Worm (Caenorhabditis elegans) whole organism, mixed stage, embryonic: ENCODE results near the gene pgp-13.

Source experiments
- M03D4.4 ChIP-seq: sonication (generic microtip); optimal IDR thresholded peaks from 2 replicates; lab custom pipeline; 2017; ENCODE audit warnings: mild to moderate bottlenecking, missing genetic modification characterization, missing compliant biosample characterization
- bed-3 ChIP-seq: fragments of 200-800 bp; sonication (Bioruptor generic); optimal IDR thresholded peaks from 3 replicates; lab custom pipeline; 2018; ENCODE audit warnings: mild to moderate bottlenecking, missing genetic modification characterization, moderate library complexity, missing compliant biosample characterization
- blmp-1 ChIP-seq: fragments of 150-350 bp; optimal IDR thresholded peaks from 2 replicates; lab custom pipeline; 2014; ENCODE audit warnings: missing biosample characterization, missing genetic modification characterization
- ceh-39 ChIP-seq: fragments of 150-350 bp; optimal IDR thresholded peaks from 2 replicates; lab custom pipeline; 2014; ENCODE audit warnings: missing biosample characterization, missing genetic modification characterization
- ceh-43 ChIP-seq: fragments of 200-800 bp; sonication (Bioruptor generic); optimal IDR thresholded peaks from 2 replicates; lab custom pipeline; 2018; ENCODE audit warnings: mild to moderate bottlenecking, missing genetic modification characterization, moderate library complexity, missing compliant biosample characterization
- ceh-83 ChIP-seq: fragments of 200-800 bp; sonication (Bioruptor generic); optimal IDR thresholded peaks from 2 replicates; lab custom pipeline; 2018; ENCODE audit warnings: mild to moderate bottlenecking, missing genetic modification characterization, missing compliant biosample characterization
- ces-1 ChIP-seq: fragments of 150-350 bp; optimal IDR thresholded peaks from 2 replicates; lab custom pipeline; 2014; ENCODE audit warnings: missing biosample characterization, missing genetic modification reagents, missing genetic modification characterization
- cnd-1 ChIP-seq: fragments of 200-800 bp; sonication (Bioruptor generic); optimal IDR thresholded peaks from 2 replicates; lab custom pipeline; 2018; ENCODE audit warnings: mild to moderate bottlenecking, missing genetic modification characterization, missing compliant biosample characterization
- drap-1 ChIP-seq: fragments of 200-800 bp; sonication (Bioruptor generic); optimal IDR thresholded peaks from 3 replicates; lab custom pipeline; 2018; ENCODE audit warnings: mild to moderate bottlenecking, missing genetic modification characterization, missing compliant biosample characterization
- elt-1 ChIP-seq: sonication (generic microtip); optimal IDR thresholded peaks from 2 replicates; lab custom pipeline; 2017; ENCODE audit warnings: missing genetic modification characterization, mild to moderate bottlenecking, missing compliant biosample characterization, antibody characterized with exemption, moderate library complexity, borderline replicate concordance; ENCODE audit not compliant: insufficient read depth
- flh-1 ChIP-seq: fragments of 200-800 bp; sonication (Bioruptor generic); optimal IDR thresholded peaks from 2 replicates; lab custom pipeline; 2018; ENCODE audit warnings: mild to moderate bottlenecking, missing genetic modification characterization, moderate library complexity, missing compliant biosample characterization
- ham-2 ChIP-seq: fragments of 200-800 bp; sonication (Bioruptor generic); optimal IDR thresholded peaks from 2 replicates; lab custom pipeline; 2018; ENCODE audit warnings: mild to moderate bottlenecking, missing genetic modification characterization, missing compliant biosample characterization
- hlh-1 ChIP-seq: fragments of 150-350 bp; optimal IDR thresholded peaks from 2 replicates; lab custom pipeline; 2014; ENCODE audit warnings: missing biosample characterization, missing genetic modification reagents, missing genetic modification characterization
- lin-13 ChIP-seq: fragments of 150-350 bp; optimal IDR thresholded peaks from 2 replicates; lab custom pipeline; 2014; ENCODE audit warnings: missing biosample characterization, missing genetic modification characterization
- lin-32 ChIP-seq: fragments of 200-800 bp; sonication (Bioruptor generic); optimal IDR thresholded peaks from 2 replicates; lab custom pipeline; 2018; ENCODE audit warnings: mild to moderate bottlenecking, missing genetic modification characterization, missing compliant biosample characterization
- lsy-2 ChIP-seq: fragments of 150-350 bp; optimal IDR thresholded peaks from 2 replicates; lab custom pipeline; 2014; ENCODE audit warnings: missing biosample characterization, missing genetic modification characterization
- mab-5 ChIP-seq: fragments of 150-350 bp; optimal IDR thresholded peaks from 2 replicates; lab custom pipeline; 2014; ENCODE audit warnings: missing biosample characterization, missing genetic modification characterization
- mep-1 ChIP-seq: fragments of 150-350 bp; optimal IDR thresholded peaks from 2 replicates; lab custom pipeline; 2017; ENCODE audit warnings: missing biosample characterization, missing genetic modification reagents, missing genetic modification characterization, inconsistent platforms
- mls-2 ChIP-seq: sonication (generic microtip); optimal IDR thresholded peaks from 2 replicates; lab custom pipeline; 2016; ENCODE audit warnings: mild to moderate bottlenecking, missing genetic modification characterization, moderate library complexity, missing compliant biosample characterization
- nhr-12 ChIP-seq: fragments of 150-350 bp; optimal IDR thresholded peaks from 2 replicates; lab custom pipeline; 2014; ENCODE audit warnings: missing biosample characterization, missing genetic modification characterization
- nhr-2 ChIP-seq: fragments of 150-350 bp; optimal IDR thresholded peaks from 2 replicates; lab custom pipeline; 2014; ENCODE audit warnings: missing biosample characterization, missing genetic modification characterization
- nhr-237 ChIP-seq: fragments of 150-350 bp; optimal IDR thresholded peaks from 2 replicates; lab custom pipeline; 2014; ENCODE audit warnings: missing biosample characterization, missing genetic modification characterization
- nhr-28 ChIP-seq: fragments of 150-350 bp; optimal IDR thresholded peaks from 2 replicates; lab custom pipeline; 2014; ENCODE audit warnings: missing biosample characterization, missing genetic modification characterization
- nhr-76 ChIP-seq: sonication (generic microtip); optimal IDR thresholded peaks from 2 replicates; lab custom pipeline; 2017; ENCODE audit warnings: missing biosample characterization, missing genetic modification characterization
- pha-4 ChIP-seq: fragments of 150-350 bp; optimal IDR thresholded peaks from 2 replicates; lab custom pipeline; 2018; ENCODE audit warnings: missing biosample characterization, missing genetic modification reagents, missing genetic modification characterization
- sem-2 ChIP-seq: fragments of 200-800 bp; sonication (Bioruptor generic); optimal IDR thresholded peaks from 2 replicates; lab custom pipeline; 2018; ENCODE audit warnings: mild to moderate bottlenecking, missing genetic modification characterization, missing compliant biosample characterization
- snpc-4 ChIP-seq: fragments of 150-350 bp; optimal IDR thresholded peaks from 2 replicates; lab custom pipeline; 2014; ENCODE audit warnings: missing biosample characterization, missing genetic modification characterization
- sptf-1 ChIP-seq: sonication (generic microtip); optimal IDR thresholded peaks from 2 replicates; lab custom pipeline; 2017; ENCODE audit warnings: mild to moderate bottlenecking, missing genetic modification characterization, moderate library complexity, missing compliant biosample characterization
- tbx-8 ChIP-seq: fragments of 200-800 bp; sonication (Bioruptor generic); optimal IDR thresholded peaks from 2 replicates; lab custom pipeline; 2018; ENCODE audit warnings: mild to moderate bottlenecking, missing genetic modification characterization, moderate library complexity, missing compliant biosample characterization
- unc-120 ChIP-seq: sonication (generic microtip); optimal IDR thresholded peaks from 2 replicates; lab custom pipeline; 2017; ENCODE audit warnings: missing genetic modification characterization, missing compliant biosample characterization; ENCODE audit not compliant: poor library complexity, severe bottlenecking
- unc-39 ChIP-seq: fragments of 150-350 bp; optimal IDR thresholded peaks from 2 replicates; lab custom pipeline; 2014; ENCODE audit warnings: missing biosample characterization, missing genetic modification characterization
- unc-62 ChIP-seq: fragments of 150-350 bp; optimal IDR thresholded peaks from 2 replicates; lab custom pipeline; 2014; ENCODE audit warnings: missing biosample characterization, missing genetic modification reagents, missing genetic modification characterization
- zip-8 ChIP-seq: fragments of 150-350 bp; optimal IDR thresholded peaks from 2 replicates; lab custom pipeline; 2014; ENCODE audit warnings: missing biosample characterization, missing genetic modification characterization
- ztf-11 ChIP-seq: fragments of 150-350 bp; optimal IDR thresholded peaks from 2 replicates; lab custom pipeline; 2014; ENCODE audit warnings: missing biosample characterization, missing genetic modification characterization

pgp-13 gene

DNA sequence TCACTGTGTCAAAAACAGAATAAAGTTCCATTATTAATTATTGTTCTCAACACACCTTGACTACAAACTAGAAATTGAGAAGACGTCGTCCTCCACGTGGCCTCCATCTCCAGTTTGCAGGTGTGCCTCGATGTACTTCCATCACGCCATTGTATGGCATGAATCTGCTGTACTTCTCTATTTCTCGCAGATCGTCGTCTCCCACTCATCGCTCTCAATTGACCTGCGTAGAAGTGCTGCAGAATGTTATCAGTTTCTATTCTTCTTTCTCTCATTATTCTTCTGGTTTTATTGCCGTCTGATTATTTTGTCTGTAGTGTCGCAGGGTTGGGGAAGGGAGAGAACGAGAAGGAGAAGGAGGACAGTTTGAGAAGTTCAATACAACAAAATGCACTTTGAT, 21.1 kb downstream of the pgp-13 start:
- no peak for TF ChIP-seq ham-2 (GFP tag; lab: Kevin White, UChicago)
- TF ChIP-seq zip-8 (tag; lab: Kevin White, UChicago): no peak
- TF ChIP-seq elt-1 (tag; lab: Kevin White, UChicago): no peak
- TF ChIP-seq ceh-39 (tag; lab: Kevin White, UChicago): no peak
- TF ChIP-seq sptf-1 (tag; lab: Kevin White, UChicago): no peak
- TF ChIP-seq flh-1 (GFP tag; lab: Kevin White, UChicago): no peak
- TF ChIP-seq mls-2 (tag; lab: Kevin White, UChicago): no peak
- no peak for TF ChIP-seq cnd-1 (tag; lab: Kevin White, UChicago)
- no peak for TF ChIP-seq blmp-1 (tag; lab: Kevin White, UChicago)
- no peak for TF ChIP-seq unc-62 (GFP tag; lab: Kevin White, UChicago)
- no peak for TF ChIP-seq pha-4 (tag; lab: Kevin White, UChicago)
- no peak for TF ChIP-seq nhr-12 (tag; lab: Kevin White, UChicago)
- TF ChIP-seq snpc-4: no peak
- TF ChIP-seq ceh-43 (GFP tag; lab: Kevin White, UChicago): no peak
- TF ChIP-seq lsy-2 (tag; lab: Kevin White, UChicago): no peak
- no peak for TF ChIP-seq unc-39 (tag; lab: Kevin White, UChicago)
- no peak for TF ChIP-seq mab-5 (tag; lab: Kevin White, UChicago)
- no peak for TF ChIP-seq ceh-83 (GFP tag; lab: Kevin White, UChicago)

DNA sequence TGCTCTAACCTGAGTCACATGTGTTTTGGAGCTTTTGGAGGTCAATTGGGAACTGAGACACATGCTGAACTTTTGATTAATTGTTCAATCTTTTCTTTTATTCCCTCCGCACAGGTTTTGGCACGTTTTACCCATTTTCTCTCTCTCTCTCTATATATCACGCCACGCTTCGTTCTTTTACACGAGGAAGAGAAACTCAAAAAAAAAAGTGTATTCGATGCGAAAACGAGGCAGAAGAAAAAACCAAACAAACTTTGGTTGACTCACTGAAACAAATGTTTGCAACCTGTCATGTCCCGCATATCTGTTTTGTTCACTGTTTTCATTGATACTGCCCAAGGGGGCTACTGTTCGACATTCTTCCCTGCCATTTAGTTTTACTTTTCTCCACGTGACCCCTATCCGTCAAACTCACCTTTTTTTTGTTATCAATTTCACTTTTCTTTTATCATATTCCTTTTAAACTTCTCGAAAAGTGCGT, 22.8 kb downstream of the pgp-13 start:
- no peak for TF ChIP-seq bed-3 (GFP tag; lab: Kevin White, UChicago)
- TF ChIP-seq M03D4.4 (tag; lab: Kevin White, UChicago): no peak
- no peak for TF ChIP-seq ceh-39 (tag; lab: Kevin White, UChicago)
- TF ChIP-seq nhr-237 (tag; lab: Kevin White, UChicago): no peak
- TF ChIP-seq flh-1 (GFP tag; lab: Kevin White, UChicago): no peak
- no peak for TF ChIP-seq mep-1 (tag; lab: Kevin White, UChicago)
- TF ChIP-seq ham-2 (GFP tag; lab: Kevin White, UChicago): no peak
- no peak for TF ChIP-seq nhr-28
- TF ChIP-seq hlh-1 (tag; lab: Kevin White, UChicago): no peak
- TF ChIP-seq ztf-11 (tag; lab: Kevin White, UChicago): no peak

DNA sequence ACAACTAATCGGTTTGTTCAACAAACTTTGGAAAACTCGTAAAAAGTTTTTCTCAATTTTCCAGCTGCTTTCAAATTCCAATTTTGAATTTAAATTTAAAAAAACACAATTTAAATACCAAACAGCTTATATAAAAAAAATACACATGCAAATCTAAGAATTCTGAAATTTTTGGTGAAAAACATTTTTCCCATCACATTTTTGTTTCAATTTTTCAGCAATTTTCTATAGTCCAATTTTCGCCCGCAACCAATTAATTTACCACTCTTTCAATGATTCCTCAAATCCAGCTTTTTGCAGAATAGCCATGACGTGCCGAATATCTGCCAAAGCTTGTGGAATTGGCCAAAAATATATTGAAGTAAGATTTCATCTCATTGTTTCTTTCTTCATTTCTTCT, 23.2 kb downstream of the pgp-13 start, which contains the start of gene cept-1:
TSS of gene cept-1 (plus strand) at position 301 of the 400 bp plus-strand sequence.
- TF ChIP-seq nhr-2 (tag; lab: Kevin White, UChicago) (no peak), M03D4.4 (tag; lab: Kevin White, UChicago) (no peak), flh-1 (GFP tag; lab: Kevin White, UChicago) (no peak), pha-4 (tag; lab: Kevin White, UChicago) (no peak), drap-1 (GFP tag; lab: Kevin White, UChicago) (no peak), lsy-2 (tag; lab: Kevin White, UChicago) (no peak), ztf-11 (tag; lab: Kevin White, UChicago) (no peak), nhr-28 (no peak), unc-62 (GFP tag; lab: Kevin White, UChicago) (no peak), mep-1 (tag; lab: Kevin White, UChicago) (no peak), bed-3 (GFP tag; lab: Kevin White, UChicago) (no peak), lin-32 (no peak), sem-2 (no peak)

DNA sequence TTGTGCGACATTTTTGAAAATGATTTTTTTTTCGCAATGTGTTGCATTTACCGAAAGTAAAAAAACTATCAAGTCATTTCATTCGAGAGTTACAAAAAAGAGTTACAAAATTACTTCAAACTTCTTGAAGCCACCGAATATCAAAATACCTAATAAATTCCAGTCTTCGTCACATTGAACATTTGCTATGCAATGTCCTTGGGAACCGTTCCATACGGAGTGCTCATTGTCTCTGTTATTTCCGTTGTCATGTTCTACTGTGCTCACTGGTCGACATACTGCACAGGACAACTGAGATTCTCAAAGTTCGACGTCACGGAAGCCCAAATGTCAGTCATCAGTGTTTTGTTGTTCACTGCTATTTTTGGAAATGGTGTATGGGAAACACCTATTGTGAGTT, 25.5 kb downstream of the pgp-13 start:
- TF ChIP-seq drap-1 (GFP tag; lab: Kevin White, UChicago) (no peak), tbx-8 (GFP tag; lab: Kevin White, UChicago) (no peak), nhr-237 (tag; lab: Kevin White, UChicago) (no peak), nhr-76 (no peak), ces-1 (GFP tag; lab: Kevin White, UChicago) (no peak), ceh-39 (tag; lab: Kevin White, UChicago) (no peak), snpc-4 (no peak), ceh-83 (GFP tag; lab: Kevin White, UChicago) (no peak), lin-32 (no peak), unc-120 (tag; lab: Kevin White, UChicago) (no peak), elt-1 (tag; lab: Kevin White, UChicago) (no peak), lin-13 (no peak), ztf-11 (tag; lab: Kevin White, UChicago) (no peak), mep-1 (tag; lab: Kevin White, UChicago) (no peak), hlh-1 (tag; lab: Kevin White, UChicago) (no peak), ceh-43 (GFP tag; lab: Kevin White, UChicago) (no peak), cnd-1 (tag; lab: Kevin White, UChicago) (no peak), bed-3 (GFP tag; lab: Kevin White, UChicago) (no peak), pha-4 (tag; lab: Kevin White, UChicago) (no peak), unc-62 (GFP tag; lab: Kevin White, UChicago) (no peak)
